Fruit fly (Drosophila melanogaster) whole organism, prepupa: Measurements from ENCODE around the gene Trx2.

Experiments
- CG1621 ChIP-seq: fragments of 200-800 bp; sonication (Bioruptor generic); optimal IDR thresholded peaks from 3 replicates; lab custom pipeline; 2018; ENCODE audit warnings: missing biosample characterization, mild to moderate bottlenecking, missing genetic modification characterization
- CG16779 ChIP-seq: fragments of 200-800 bp; sonication (Bioruptor generic); optimal IDR thresholded peaks from 3 replicates; lab custom pipeline; 2017; ENCODE audit warnings: missing biosample characterization, mild to moderate bottlenecking, missing genetic modification characterization
- CG34406 ChIP-seq: fragments of 200-800 bp; sonication (Bioruptor generic); optimal IDR thresholded peaks from 3 replicates; lab custom pipeline; 2016; ENCODE audit warnings: missing biosample characterization, missing genetic modification characterization
- CG6163 ChIP-seq: fragments of 200-800 bp; sonication (Bioruptor generic); IDR thresholded peaks from 3 replicates; pipeline ENCODE4 v1.3.6; 2022; ENCODE audit warnings: missing biosample characterization, missing genetic modification characterization
- CG6854 ChIP-seq: fragments of 200-800 bp; sonication (Bioruptor generic); optimal IDR thresholded peaks from 2 replicates; lab custom pipeline; 2017; ENCODE audit warnings: missing biosample characterization, mild to moderate bottlenecking, missing genetic modification characterization
- CG9139 ChIP-seq: fragments of 200-800 bp; sonication (Bioruptor generic); optimal IDR thresholded peaks from 3 replicates; lab custom pipeline; 2017; ENCODE audit warnings: missing biosample characterization, mild to moderate bottlenecking, missing genetic modification characterization
- Eip93F ChIP-seq: fragments of 200-800 bp; sonication (Bioruptor generic); optimal IDR thresholded peaks from 2 replicates; lab custom pipeline; 2016; ENCODE audit warnings: missing biosample characterization, mild to moderate bottlenecking, missing genetic modification characterization
- Ets21C ChIP-seq: fragments of 200-800 bp; sonication (Bioruptor generic); optimal IDR thresholded peaks from 3 replicates; lab custom pipeline; 2016; ENCODE audit warnings: missing biosample characterization, missing genetic modification characterization
- Ets96B ChIP-seq: fragments of 200-800 bp; optimal IDR thresholded peaks from 2 replicates; lab custom pipeline; 2019; ENCODE audit warnings: missing biosample characterization, mild to moderate bottlenecking, missing genetic modification characterization, moderate library complexity
- Hr39 ChIP-seq: fragments of 200-800 bp; sonication (Bioruptor generic); optimal IDR thresholded peaks from 2 replicates; lab custom pipeline; 2016; ENCODE audit warnings: missing biosample characterization, missing genetic modification characterization
- Smox ChIP-seq: fragments of 200-800 bp; sonication (Bioruptor generic); optimal IDR thresholded peaks from 3 replicates; lab custom pipeline; 2016; ENCODE audit warnings: missing biosample characterization, missing genetic modification characterization
- achi ChIP-seq: fragments of 200-800 bp; sonication (Bioruptor generic); optimal IDR thresholded peaks from 3 replicates; lab custom pipeline; 2016; ENCODE audit warnings: missing biosample characterization, missing genetic modification characterization
- eg ChIP-seq: fragments of 200-800 bp; sonication (Bioruptor generic); IDR thresholded peaks from 3 replicates; pipeline ENCODE4 v1.3.6; 2022; ENCODE audit warnings: missing biosample characterization, missing genetic modification characterization
- fkh ChIP-seq: fragments of 200-800 bp; sonication (Bioruptor generic); optimal IDR thresholded peaks from 3 replicates; lab custom pipeline; 2017; ENCODE audit warnings: missing biosample characterization, mild to moderate bottlenecking, missing genetic modification characterization, moderate library complexity

DNA sequence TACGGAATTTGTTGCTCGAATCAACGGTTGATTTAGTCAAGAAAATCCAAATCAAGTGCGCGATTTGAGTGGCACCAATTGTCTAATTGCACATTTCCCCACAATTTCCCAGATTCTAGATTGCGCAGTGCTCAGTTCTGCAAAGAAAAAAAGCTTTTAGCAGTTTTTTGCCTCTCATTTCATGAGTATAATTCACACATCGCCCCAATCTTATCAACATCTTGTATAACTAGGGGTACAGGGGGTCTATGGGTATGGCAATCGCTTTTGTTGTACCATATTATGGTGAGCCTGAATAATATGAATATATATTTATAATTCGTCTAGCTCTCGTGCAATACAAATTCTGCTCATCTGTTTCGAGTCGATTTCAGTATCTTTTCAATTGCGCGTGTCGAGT is 5.9 kb downstream of the Trx2 start:
- no peak for TF ChIP-seq Smox (GFP tag; lab: Kevin White, UChicago)
- TF ChIP-seq Eip93F (GFP tag; lab: Kevin White, UChicago) = no peak
- TF ChIP-seq CG6854 (GFP tag; lab: Kevin White, UChicago) = no peak
- TF ChIP-seq CG34406 = no peak
- no peak for TF ChIP-seq Ets21C
- no peak for TF ChIP-seq CG1621 (tag; lab: Kevin White, UChicago)
- TF ChIP-seq fkh (GFP tag; lab: Kevin White, UChicago) = no peak
- TF ChIP-seq CG9139 (GFP tag; lab: Kevin White, UChicago) = no peak
- no peak for TF ChIP-seq CG16779 (tag; lab: Kevin White, UChicago)
- no peak for TF ChIP-seq CG6163
- TF ChIP-seq eg (GFP tag; lab: Robert Waterston, UW) = no peak
- no peak for TF ChIP-seq Ets96B
- TF ChIP-seq achi (GFP tag; lab: Kevin White, UChicago) = no peak
- no peak for TF ChIP-seq Hr39 (GFP tag; lab: Kevin White, UChicago)
